Worm (Caenorhabditis elegans) whole organism, L3 larva: ENCODE measurements around the gene T22B2.3.

ENCODE experiments used
- egl-27 ChIP-seq: sonication (generic microtip); optimal IDR thresholded peaks from 4 replicates; lab custom pipeline; 2017; ENCODE audit warnings: missing biosample characterization, missing genetic modification reagents, missing genetic modification characterization
- nhr-23 ChIP-seq: fragments of 150-350 bp; optimal IDR thresholded peaks from 2 replicates; lab custom pipeline; 2014; ENCODE audit warnings: missing biosample characterization, missing genetic modification reagents, missing genetic modification characterization
- nhr-76 ChIP-seq: fragments of 150-350 bp; sonication (generic microtip); optimal IDR thresholded peaks from 5 replicates; lab custom pipeline; 2014; ENCODE audit warnings: missing biosample characterization, missing genetic modification characterization
- snpc-4 ChIP-seq: fragments of 150-350 bp; optimal IDR thresholded peaks from 2 replicates; lab custom pipeline; 2014; ENCODE audit warnings: missing biosample characterization, missing genetic modification characterization
- unc-39 ChIP-seq: sonication (generic microtip); optimal IDR thresholded peaks from 4 replicates; lab custom pipeline; 2017; ENCODE audit warnings: missing biosample characterization, missing genetic modification characterization
- ztf-11 ChIP-seq: fragments of 150-350 bp; optimal IDR thresholded peaks from 2 replicates; lab custom pipeline; 2014; ENCODE audit warnings: missing biosample characterization, missing genetic modification characterization

DNA sequence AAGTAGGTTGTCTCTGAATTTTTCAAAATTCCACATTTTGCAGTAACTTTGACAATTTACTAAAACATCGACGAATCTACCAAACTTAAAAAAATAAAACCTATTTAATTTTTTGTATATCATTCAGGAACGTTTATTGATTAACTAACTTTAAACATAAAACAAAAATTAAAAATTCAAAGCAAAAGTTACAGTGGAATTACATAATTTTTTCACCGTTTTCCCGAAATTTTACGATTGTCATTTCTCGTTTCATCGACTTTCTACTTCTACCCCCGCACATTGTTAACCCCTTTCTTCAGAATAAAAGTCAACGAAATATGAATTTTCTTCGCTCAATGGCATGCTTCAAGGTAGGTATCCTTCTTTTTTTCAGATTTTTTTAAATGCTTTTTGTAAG lies 38.9 kb upstream of the T22B2.3 start, which contains the start of gene F47F2.1:
- no peak for TF ChIP-seq egl-27 (tag; lab: Kevin White, UChicago)
- no peak for TF ChIP-seq nhr-76 (tag; lab: Kevin White, UChicago)
- no peak for TF ChIP-seq snpc-4
- TF ChIP-seq unc-39 (tag; lab: Kevin White, UChicago) = no peak
- TF ChIP-seq ztf-11 (tag; lab: Kevin White, UChicago) = no peak
- no peak for TF ChIP-seq nhr-23
